Worm (Caenorhabditis elegans): Measurements from ENCODE around the gene C04F5.9.

Gene C04F5.9

DNA sequence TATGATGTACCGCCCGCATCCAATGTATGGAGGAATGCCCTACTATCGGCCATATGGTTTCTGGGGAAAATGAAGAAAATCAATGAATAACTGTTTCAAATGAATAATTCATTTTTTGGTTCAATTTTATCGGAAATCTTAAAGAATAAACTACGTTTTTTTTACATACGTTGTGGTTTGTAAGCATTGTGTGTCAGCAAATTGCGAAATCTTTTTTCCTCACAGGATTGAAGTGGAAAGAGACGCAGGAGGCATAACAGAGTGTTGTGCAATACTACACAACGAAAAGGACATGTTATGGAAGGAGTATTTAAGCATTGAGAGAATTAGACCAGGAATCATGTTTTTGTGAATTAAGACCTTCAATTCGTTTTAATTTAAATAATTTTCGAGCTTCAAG lies 12.4 kb upstream of the C04F5.9 start:
- TF ChIP-seq ref-2 (tag; optimal IDR thresholded peaks at IDR 0.05) (no peak), ceh-6 (GFP tag; optimal IDR thresholded peaks at IDR 0.05) (no peak), eyg-1 (tag; optimal IDR thresholded peaks at IDR 0.05) (no peak), pat-9 (tag; optimal IDR thresholded peaks at IDR 0.05) (no peak), ahr-1 (tag; optimal IDR thresholded peaks at IDR 0.05) (no peak), ets-4 (tag; optimal IDR thresholded peaks at IDR 0.05) (no peak), pha-4 (tag; optimal IDR thresholded peaks at IDR 0.05) (no peak), Y22D7AL.16 (tag; optimal IDR thresholded peaks at IDR 0.05) (no peak), pqm-1 (tag; optimal IDR thresholded peaks at IDR 0.05) (no peak)

DNA sequence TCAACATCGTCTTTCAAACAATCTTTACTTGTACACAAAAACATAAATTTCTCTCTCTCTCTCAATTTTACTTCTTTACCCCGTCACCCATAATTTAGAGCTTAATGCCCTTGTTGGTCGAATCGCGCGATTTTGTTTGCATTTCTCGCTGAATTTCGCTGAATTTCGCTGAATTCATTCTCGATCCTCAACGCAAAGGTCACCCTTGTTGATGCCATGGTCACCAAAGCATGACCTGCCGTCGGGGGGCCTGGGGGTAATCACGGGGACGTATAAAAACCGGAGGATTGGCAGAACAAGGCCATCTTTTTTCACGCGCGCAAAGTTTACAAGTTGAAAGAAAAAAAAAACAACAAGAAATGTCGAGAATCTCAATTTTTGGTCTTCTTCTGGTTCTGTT lies 11.0 kb upstream of the C04F5.9 start, which contains the start of gene F14F9.8:
Gene F14F9.8 (plus strand): TSS at position 301 of the 400 bp plus-strand sequence.
- no peak for TF ChIP-seq T23F11.4 (GFP tag; optimal IDR thresholded peaks at IDR 0.05)
- TF ChIP-seq C08G9.2 (tag; optimal IDR thresholded peaks at IDR 0.05) = no peak
- no peak for TF ChIP-seq pha-2 (tag; optimal IDR thresholded peaks at IDR 0.05)
- TF ChIP-seq fkh-10 (GFP tag; optimal IDR thresholded peaks at IDR 0.05) = no peak
- no peak for TF ChIP-seq odd-2 (tag; optimal IDR thresholded peaks at IDR 0.05)
- TF ChIP-seq ceh-19 (GFP tag; optimal IDR thresholded peaks at IDR 0.05) = no peak
- no peak for TF ChIP-seq ceh-18 (tag; optimal IDR thresholded peaks at IDR 0.05)
- TF ChIP-seq hlh-15 (tag; optimal IDR thresholded peaks at IDR 0.05) = no peak
- TF ChIP-seq nfya-1 (tag; optimal IDR thresholded peaks at IDR 0.05) = no peak
- TF ChIP-seq pax-1 (tag; optimal IDR thresholded peaks at IDR 0.05) = no peak
- no peak for TF ChIP-seq lim-6 (tag; optimal IDR thresholded peaks at IDR 0.05)
- no peak for TF ChIP-seq pha-4 (tag; optimal IDR thresholded peaks at IDR 0.05)
- no peak for TF ChIP-seq unc-55 (GFP tag; optimal IDR thresholded peaks at IDR 0.05)
- no peak for TF ChIP-seq tbx-7 (tag; optimal IDR thresholded peaks at IDR 0.05)
- no peak for TF ChIP-seq hlh-13 (GFP tag; optimal IDR thresholded peaks at IDR 0.05)
- no peak for TF ChIP-seq ceh-48 (tag; optimal IDR thresholded peaks at IDR 0.05)

DNA sequence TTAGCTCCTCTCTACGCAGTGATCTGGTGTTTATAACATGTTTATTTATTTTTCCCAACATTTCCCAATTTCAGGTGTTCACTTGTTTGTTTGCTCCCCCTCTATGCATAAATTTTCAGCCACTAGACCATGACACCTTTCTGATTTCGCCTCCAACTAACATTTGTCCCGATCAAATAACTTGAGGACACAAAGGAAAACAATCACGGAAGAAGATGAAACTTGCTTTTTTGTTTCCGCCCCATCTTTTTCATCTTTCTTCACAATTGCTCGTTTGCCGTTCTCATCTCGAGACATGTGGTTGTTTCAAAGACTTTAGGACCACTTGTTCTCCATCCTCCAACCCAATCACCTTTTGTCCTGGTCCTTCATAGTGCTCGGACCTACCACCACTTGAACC lies 7.8 kb upstream of the C04F5.9 start, which contains the start of gene F14F9.5:
Gene F14F9.5 (plus strand): TSS at position 301 of the 400 bp plus-strand sequence.
- TF ChIP-seq ceh-18 (tag; optimal IDR thresholded peaks at IDR 0.05) = no peak
- no peak for TF ChIP-seq pros-1 (tag; optimal IDR thresholded peaks at IDR 0.05)
- TF ChIP-seq che-1 (tag; optimal IDR thresholded peaks at IDR 0.05) = no peak
- no peak for TF ChIP-seq lim-6 (tag; optimal IDR thresholded peaks at IDR 0.05)

DNA sequence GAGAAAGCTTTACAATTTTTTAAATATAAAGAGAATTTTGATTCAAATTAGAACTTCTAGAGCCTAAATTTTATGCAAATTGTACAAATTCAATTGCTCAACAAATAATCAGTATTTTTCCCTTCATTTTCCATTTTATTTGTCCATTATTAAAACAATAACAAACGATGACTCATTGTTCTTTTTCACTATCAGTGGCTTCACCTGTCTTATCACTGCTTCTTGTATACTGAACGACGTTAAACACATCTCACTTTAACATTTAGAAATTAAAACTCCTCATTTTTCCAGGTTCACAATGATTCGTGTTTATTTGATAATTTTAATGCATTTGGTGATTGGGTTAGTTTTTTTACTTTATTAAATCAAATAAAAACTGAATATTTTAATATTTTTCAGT lies 670 bp upstream of the C04F5.9 start, which contains the start of gene sid-1:
Gene sid-1 (plus strand): TSS at position 292 of the 400 bp plus-strand sequence.
- TF ChIP-seq ceh-2 (tag; optimal IDR thresholded peaks at IDR 0.05) = no peak
- no peak for TF ChIP-seq K09A11.1 (tag; optimal IDR thresholded peaks at IDR 0.05; ENCODE audit: insufficient read depth)
- TF ChIP-seq elt-4 (tag; optimal IDR thresholded peaks at IDR 0.05) = no peak
- TF ChIP-seq dve-1 (tag; optimal IDR thresholded peaks at IDR 0.05) = no peak
- TF ChIP-seq tbx-2 (tag; optimal IDR thresholded peaks at IDR 0.05) = no peak
- TF ChIP-seq mec-3 (tag; optimal IDR thresholded peaks at IDR 0.05; ENCODE audit: borderline replicate concordance) = no peak
- TF ChIP-seq lin-11 (tag; optimal IDR thresholded peaks at IDR 0.05) = no peak
- no peak for TF ChIP-seq nfya-1 (tag; optimal IDR thresholded peaks at IDR 0.05)
- TF ChIP-seq che-1 (tag; optimal IDR thresholded peaks at IDR 0.05) = no peak
- TF ChIP-seq ets-4 (tag; optimal IDR thresholded peaks at IDR 0.05) = no peak
- TF ChIP-seq pag-3 (tag; optimal IDR thresholded peaks at IDR 0.05; ENCODE audit: borderline replicate concordance) = no peak
- TF ChIP-seq npax-4 (tag; optimal IDR thresholded peaks at IDR 0.05) = no peak
- TF ChIP-seq ceh-18 (tag; optimal IDR thresholded peaks at IDR 0.05) = no peak
- no peak for TF ChIP-seq unc-86 (tag; optimal IDR thresholded peaks at IDR 0.05)
- no peak for TF ChIP-seq ceh-9 (tag; optimal IDR thresholded peaks at IDR 0.05)
- TF ChIP-seq pha-2 (tag; optimal IDR thresholded peaks at IDR 0.05) = no peak
- no peak for TF ChIP-seq Y22D7AL.16 (tag; optimal IDR thresholded peaks at IDR 0.05)
